Worm (Caenorhabditis elegans): ENCODE results near the gene col-12.

- TF ChIP-seq flt-1 (GFP tag; IDR thresholded peaks at IDR 0.05) (no peak), med-1 (GFP tag; optimal IDR thresholded peaks at IDR 0.05; ENCODE audit: insufficient read depth) (no peak), tab-1 (GFP tag; IDR thresholded peaks at IDR 0.05) (no peak)
Observed at ce11 chrV:10421802-10422201, 3.2 kb downstream of the col-12 start, which contains the start of gene col-13.
